Worm (Caenorhabditis elegans) whole organism, late embryonic: ENCODE measurements around the gene nstp-5.

Experiments used
- C08G9.2 ChIP-seq: sonication (generic microtip); optimal IDR thresholded peaks from 2 replicates; lab custom pipeline; 2016; ENCODE audit warnings: mild to moderate bottlenecking, missing genetic modification characterization, moderate library complexity, missing compliant biosample characterization
- C38D4.7 ChIP-seq: fragments of 200-800 bp; sonication (Bioruptor generic); optimal IDR thresholded peaks from 2 replicates; lab custom pipeline; 2018; ENCODE audit warnings: mild to moderate bottlenecking, missing genetic modification characterization, moderate library complexity, missing compliant biosample characterization
- T23F11.4 ChIP-seq: fragments of 200-800 bp; sonication (Bioruptor generic); optimal IDR thresholded peaks from 2 replicates; lab custom pipeline; 2018; ENCODE audit warnings: mild to moderate bottlenecking, missing genetic modification characterization, missing compliant biosample characterization
- ahr-1 ChIP-seq: sonication (generic microtip); optimal IDR thresholded peaks from 2 replicates; lab custom pipeline; 2016; ENCODE audit warnings: missing genetic modification characterization, missing compliant biosample characterization
- ama-1 ChIP-seq: fragments of 150-350 bp; optimal IDR thresholded peaks from 2 replicates; lab custom pipeline; 2014
- ceh-14 ChIP-seq: sonication (generic microtip); optimal IDR thresholded peaks from 2 replicates; lab custom pipeline; 2016; ENCODE audit warnings: missing genotype, missing genetic modification characterization, missing compliant biosample characterization
- ceh-18 ChIP-seq: sonication (generic microtip); optimal IDR thresholded peaks from 2 replicates; lab custom pipeline; 2016; ENCODE audit warnings: missing genetic modification characterization, missing compliant biosample characterization
- ceh-2 ChIP-seq: sonication (generic microtip); optimal IDR thresholded peaks from 2 replicates; lab custom pipeline; 2016; ENCODE audit warnings: missing genotype, missing genetic modification characterization, missing compliant biosample characterization
- ceh-22 ChIP-seq: sonication (generic microtip); optimal IDR thresholded peaks from 2 replicates; lab custom pipeline; 2017; ENCODE audit warnings: missing biosample characterization, missing genetic modification characterization
- ceh-24 ChIP-seq: sonication (generic microtip); optimal IDR thresholded peaks from 2 replicates; lab custom pipeline; 2016; ENCODE audit warnings: mild to moderate bottlenecking, missing genetic modification characterization, missing compliant biosample characterization
- ceh-30 ChIP-seq: fragments of 150-350 bp; optimal IDR thresholded peaks from 2 replicates; lab custom pipeline; 2014; ENCODE audit warnings: missing biosample characterization, missing genetic modification characterization
- ceh-31 ChIP-seq: sonication (generic microtip); optimal IDR thresholded peaks from 2 replicates; lab custom pipeline; 2016; ENCODE audit warnings: missing genetic modification characterization, missing compliant biosample characterization
- ceh-34 ChIP-seq: sonication (generic microtip); optimal IDR thresholded peaks from 2 replicates; lab custom pipeline; 2016; ENCODE audit warnings: mild to moderate bottlenecking, missing genetic modification characterization, missing compliant biosample characterization
- ceh-6 ChIP-seq: fragments of 200-800 bp; sonication (Bioruptor generic); optimal IDR thresholded peaks from 2 replicates; lab custom pipeline; 2018; ENCODE audit warnings: mild to moderate bottlenecking, missing genetic modification characterization, missing compliant biosample characterization
- ceh-9 ChIP-seq: sonication (generic microtip); optimal IDR thresholded peaks from 2 replicates; lab custom pipeline; 2016; ENCODE audit warnings: mild to moderate bottlenecking, missing genetic modification characterization, inconsistent platforms, missing compliant biosample characterization
- dmd-4 ChIP-seq: sonication (generic microtip); optimal IDR thresholded peaks from 2 replicates; lab custom pipeline; 2016; ENCODE audit warnings: borderline replicate concordance, missing genetic modification characterization, missing compliant biosample characterization
- elt-2 ChIP-seq: sonication (generic microtip); optimal IDR thresholded peaks from 2 replicates; lab custom pipeline; 2016; ENCODE audit warnings: missing genetic modification reagents, missing genetic modification characterization, missing compliant biosample characterization
- ets-4 ChIP-seq: sonication (generic microtip); optimal IDR thresholded peaks from 2 replicates; lab custom pipeline; 2016; ENCODE audit warnings: missing genetic modification characterization, missing compliant biosample characterization
- eyg-1 ChIP-seq: sonication (generic microtip); optimal IDR thresholded peaks from 2 replicates; lab custom pipeline; 2016; ENCODE audit warnings: missing genotype, missing genetic modification characterization, missing compliant biosample characterization
- fkh-10 ChIP-seq: fragments of 150-350 bp; optimal IDR thresholded peaks from 2 replicates; lab custom pipeline; 2014; ENCODE audit warnings: missing biosample characterization, missing genetic modification reagents, missing genetic modification characterization
- fkh-6 ChIP-seq: sonication (generic microtip); optimal IDR thresholded peaks from 2 replicates; lab custom pipeline; 2016; ENCODE audit warnings: missing genetic modification characterization, missing compliant biosample characterization
- gmeb-2 ChIP-seq: sonication (generic microtip); optimal IDR thresholded peaks from 2 replicates; lab custom pipeline; 2016; ENCODE audit warnings: missing genetic modification characterization, inconsistent platforms, missing compliant biosample characterization
- hlh-13 ChIP-seq: fragments of 200-800 bp; sonication (Bioruptor generic); optimal IDR thresholded peaks from 2 replicates; lab custom pipeline; 2018; ENCODE audit warnings: mild to moderate bottlenecking, missing genetic modification characterization, missing compliant biosample characterization
- hlh-15 ChIP-seq: sonication (generic microtip); optimal IDR thresholded peaks from 2 replicates; lab custom pipeline; 2016; ENCODE audit warnings: missing genetic modification characterization, missing compliant biosample characterization
- hlh-6 ChIP-seq: sonication (generic microtip); optimal IDR thresholded peaks from 2 replicates; lab custom pipeline; 2016; ENCODE audit warnings: missing genotype, missing genetic modification characterization, missing compliant biosample characterization
- lin-11 ChIP-seq: fragments of 200-800 bp; sonication (Bioruptor generic); optimal IDR thresholded peaks from 2 replicates; lab custom pipeline; 2018; ENCODE audit warnings: mild to moderate bottlenecking, missing genetic modification characterization, missing compliant biosample characterization
- madf-2 ChIP-seq: sonication (generic microtip); optimal IDR thresholded peaks from 2 replicates; lab custom pipeline; 2017; ENCODE audit warnings: missing genetic modification characterization, missing compliant biosample characterization
- nfya-1 ChIP-seq: sonication (generic microtip); optimal IDR thresholded peaks from 2 replicates; lab custom pipeline; 2017; ENCODE audit warnings: missing genetic modification characterization, mild to moderate bottlenecking, missing compliant biosample characterization, antibody characterized with exemption, moderate library complexity
- nhr-232 ChIP-seq: sonication (generic microtip); optimal IDR thresholded peaks from 2 replicates; lab custom pipeline; 2016; ENCODE audit warnings: missing genetic modification characterization, missing compliant biosample characterization
- npax-4 ChIP-seq: sonication (generic microtip); optimal IDR thresholded peaks from 2 replicates; lab custom pipeline; 2016; ENCODE audit warnings: missing genetic modification characterization, missing compliant biosample characterization
- odd-2 ChIP-seq: sonication (generic microtip); optimal IDR thresholded peaks from 2 replicates; lab custom pipeline; 2017; ENCODE audit warnings: antibody characterized with exemption, mild to moderate bottlenecking, missing genetic modification characterization, missing compliant biosample characterization
- pag-3 ChIP-seq: sonication (generic microtip); optimal IDR thresholded peaks from 2 replicates; lab custom pipeline; 2016; ENCODE audit warnings: missing compliant biosample characterization, missing genetic modification characterization, borderline replicate concordance
- pat-9 ChIP-seq: fragments of 200-800 bp; sonication (Bioruptor generic); optimal IDR thresholded peaks from 2 replicates; lab custom pipeline; 2018; ENCODE audit warnings: mild to moderate bottlenecking, missing genetic modification characterization, moderate library complexity, missing compliant biosample characterization
- pha-2 ChIP-seq: sonication (generic microtip); optimal IDR thresholded peaks from 2 replicates; lab custom pipeline; 2017; ENCODE audit warnings: mild to moderate bottlenecking, missing genetic modification characterization, missing compliant biosample characterization
- pha-4 ChIP-seq: fragments of 150-350 bp; optimal IDR thresholded peaks from 2 replicates; lab custom pipeline; 2018; ENCODE audit warnings: missing biosample characterization, missing genetic modification reagents, missing genetic modification characterization
- pros-1 ChIP-seq: fragments of 150-350 bp; optimal IDR thresholded peaks from 2 replicates; lab custom pipeline; 2014; ENCODE audit warnings: missing biosample characterization, missing genetic modification reagents, missing genetic modification characterization
- ref-2 ChIP-seq: sonication (generic microtip); optimal IDR thresholded peaks from 2 replicates; lab custom pipeline; 2016; ENCODE audit warnings: missing genetic modification characterization, missing compliant biosample characterization
- sdc-2 ChIP-seq: sonication (generic microtip); optimal IDR thresholded peaks from 2 replicates; lab custom pipeline; 2016; ENCODE audit warnings: missing genotype, missing genetic modification characterization, missing compliant biosample characterization
- sox-4 ChIP-seq: sonication (generic microtip); optimal IDR thresholded peaks from 2 replicates; lab custom pipeline; 2017; ENCODE audit warnings: mild to moderate bottlenecking, missing genetic modification characterization, inconsistent platforms, missing compliant biosample characterization
- syd-9 ChIP-seq: sonication (generic microtip); optimal IDR thresholded peaks from 2 replicates; lab custom pipeline; 2016; ENCODE audit warnings: mild to moderate bottlenecking, missing genetic modification characterization, moderate library complexity, missing compliant biosample characterization
- ttx-3 ChIP-seq: sonication (generic microtip); optimal IDR thresholded peaks from 2 replicates; lab custom pipeline; 2016; ENCODE audit warnings: missing genetic modification reagents, missing genetic modification characterization, missing compliant biosample characterization
- unc-42 ChIP-seq: sonication (generic microtip); optimal IDR thresholded peaks from 2 replicates; lab custom pipeline; 2016; ENCODE audit warnings: missing genotype, missing genetic modification characterization, missing compliant biosample characterization
- unc-86 ChIP-seq: sonication (generic microtip); optimal IDR thresholded peaks from 2 replicates; lab custom pipeline; 2016; ENCODE audit warnings: missing genetic modification characterization, missing compliant biosample characterization

The nstp-5 gene

ce11 chrIV:12834417-12834731, 21.0 kb upstream of the nstp-5 start:
- TF ChIP-seq nfya-1 (tag; lab: Kevin White, UChicago) (peak; percentile 22), gmeb-2 (no peak)

ce11 chrIV:12835363-12835762, 20.0 kb upstream of the nstp-5 start:
- TF ChIP-seq ceh-30 (tag; lab: Kevin White, UChicago) (no peak), C08G9.2 (no peak), odd-2 (tag; lab: Kevin White, UChicago) (no peak), unc-86 (tag; lab: Kevin White, UChicago) (no peak), ttx-3 (tag; lab: Kevin White, UChicago) (no peak), npax-4 (tag; lab: Kevin White, UChicago) (no peak), ref-2 (tag; lab: Kevin White, UChicago) (no peak), sox-4 (tag; lab: Kevin White, UChicago) (no peak), sdc-2 (tag; lab: Kevin White, UChicago) (no peak), unc-42 (no peak), hlh-15 (no peak), pha-4 (tag; lab: Kevin White, UChicago) (no peak), fkh-6 (tag; lab: Kevin White, UChicago) (no peak), T23F11.4 (GFP tag; lab: Kevin White, UChicago) (no peak), syd-9 (tag; lab: Kevin White, UChicago) (no peak), ceh-18 (tag; lab: Kevin White, UChicago) (no peak), pha-2 (tag; lab: Kevin White, UChicago) (no peak), eyg-1 (tag; lab: Kevin White, UChicago) (no peak), ceh-22 (no peak)

- no peak for TF ChIP-seq lin-11 (tag; lab: Kevin White, UChicago)
- TF ChIP-seq pat-9 (tag; lab: Kevin White, UChicago), result no peak
- TF ChIP-seq ceh-31 (tag; lab: Kevin White, UChicago), result peak; percentile 9
- peak; percentile 11 for TF ChIP-seq hlh-6
Observed at ce11 chrIV:12836208-12836607, 19.1 kb upstream of the nstp-5 start, which contains the start of gene M02B1.3. M02B1.3 (plus strand) TSS chrIV:12836508.

- TF ChIP-seq C38D4.7 (GFP tag; lab: Kevin White, UChicago) (no peak), ets-4 (no peak), pha-4 (tag; lab: Kevin White, UChicago) (no peak), fkh-10 (GFP tag; lab: Kevin White, UChicago) (no peak), ttx-3 (tag; lab: Kevin White, UChicago) (no peak), C08G9.2 (no peak), ceh-24 (no peak), hlh-13 (GFP tag; lab: Kevin White, UChicago) (no peak), ceh-34 (no peak), elt-2 (tag; lab: Kevin White, UChicago) (no peak), ceh-6 (GFP tag; lab: Kevin White, UChicago) (no peak), ceh-2 (tag; lab: Kevin White, UChicago) (no peak), ama-1 (lab: Kevin White, UChicago) (no peak), hlh-6 (no peak), pag-3 (tag; lab: Kevin White, UChicago) (no peak)
Observed at ce11 chrIV:12840348-12840747, 15.0 kb upstream of the nstp-5 start.

- TF ChIP-seq pag-3 (tag; lab: Kevin White, UChicago) (no peak), pat-9 (tag; lab: Kevin White, UChicago) (no peak), ceh-18 (tag; lab: Kevin White, UChicago) (no peak), ceh-30 (tag; lab: Kevin White, UChicago) (no peak), dmd-4 (tag; lab: Kevin White, UChicago) (no peak), nhr-232 (tag; lab: Kevin White, UChicago) (no peak), elt-2 (tag; lab: Kevin White, UChicago) (no peak), ceh-14 (no peak), madf-2 (no peak), ceh-9 (tag; lab: Kevin White, UChicago) (no peak), ceh-24 (no peak), pros-1 (no peak), ahr-1 (tag; lab: Kevin White, UChicago) (no peak), syd-9 (tag; lab: Kevin White, UChicago) (no peak), hlh-6 (no peak), odd-2 (tag; lab: Kevin White, UChicago) (no peak), ceh-34 (no peak)
- TF ChIP-seq, all 69 proteins: peak for 0
Observed at ce11 chrIV:12840873-12841272, 14.5 kb upstream of the nstp-5 start.
